Fruit fly (Drosophila melanogaster) whole organism, embryonic: ENCODE measurements around the gene Prat2.
A peak's percentile ranks its signal among the peaks of the same experiment; 100 is the strongest.

ENCODE experiments used
- Atf-2 ChIP-seq: fragments of 200-800 bp; sonication (Bioruptor generic); optimal IDR thresholded peaks from 2 replicates; lab custom pipeline; 2016; ENCODE audit warnings: missing biosample characterization, missing genetic modification characterization
- Bteb2 ChIP-seq: fragments of 200-800 bp; sonication (Bioruptor generic); optimal IDR thresholded peaks from 2 replicates; lab custom pipeline; 2016; ENCODE audit warnings: missing biosample characterization, missing genetic modification characterization
- CG11398 ChIP-seq: fragments of 200-800 bp; sonication (Bioruptor generic); optimal IDR thresholded peaks from 2 replicates; lab custom pipeline; 2016; ENCODE audit warnings: missing biosample characterization, missing genetic modification characterization
- CG11504 ChIP-seq: fragments of 200-800 bp; sonication (Bioruptor generic); optimal IDR thresholded peaks from 3 replicates; lab custom pipeline; 2019; ENCODE audit warnings: missing biosample characterization, mild to moderate bottlenecking, missing genetic modification characterization, moderate library complexity
- CG12299 ChIP-seq: fragments of 200-800 bp; sonication (Bioruptor generic); optimal IDR thresholded peaks from 2 replicates; lab custom pipeline; 2018; ENCODE audit warnings: missing biosample characterization, mild to moderate bottlenecking, missing genetic modification characterization
- CG15601 ChIP-seq: fragments of 200-800 bp; sonication (Bioruptor generic); optimal IDR thresholded peaks from 3 replicates; lab custom pipeline; 2019; ENCODE audit warnings: missing biosample characterization, mild to moderate bottlenecking, missing genetic modification characterization, moderate library complexity
- CG17328 ChIP-seq: fragments of 200-800 bp; sonication (Bioruptor generic); IDR thresholded peaks from 2 replicates; pipeline ENCODE4 v1.3.6; 2022; ENCODE audit warnings: missing biosample characterization, missing genetic modification characterization
- CG17359 ChIP-seq: fragments of 200-800 bp; sonication (Bioruptor generic); optimal IDR thresholded peaks from 3 replicates; lab custom pipeline; 2018; ENCODE audit warnings: missing biosample characterization, mild to moderate bottlenecking, missing genetic modification characterization, moderate library complexity
- CG17361 ChIP-seq: fragments of 200-800 bp; sonication (Bioruptor generic); IDR thresholded peaks from 3 replicates; pipeline ENCODE4 v1.3.6; 2022; ENCODE audit warnings: missing biosample characterization, missing genetic modification characterization
- CG17829 ChIP-seq: fragments of 200-800 bp; optimal IDR thresholded peaks from 2 replicates; lab custom pipeline; 2019; ENCODE audit warnings: missing biosample characterization, mild to moderate bottlenecking, missing genetic modification characterization, moderate library complexity
- CG18476 ChIP-seq: fragments of 200-800 bp; sonication (Bioruptor generic); optimal IDR thresholded peaks from 2 replicates; lab custom pipeline; 2016; ENCODE audit warnings: missing biosample characterization, mild to moderate bottlenecking, missing genetic modification characterization
- CG2678 ChIP-seq: fragments of 200-800 bp; sonication (Bioruptor generic); optimal IDR thresholded peaks from 3 replicates; lab custom pipeline; 2019; ENCODE audit warnings: missing biosample characterization, mild to moderate bottlenecking, missing genetic modification characterization, moderate library complexity
- CG32772 ChIP-seq: fragments of 200-800 bp; sonication (Bioruptor generic); IDR thresholded peaks from 2 replicates; pipeline ENCODE4 v1.3.6; 2022; ENCODE audit warnings: missing biosample characterization, missing genetic modification characterization
- CG3281 ChIP-seq: fragments of 200-800 bp; sonication (Bioruptor generic); optimal IDR thresholded peaks from 3 replicates; lab custom pipeline; 2017; ENCODE audit warnings: missing biosample characterization, mild to moderate bottlenecking, missing genetic modification characterization
- CG8359 ChIP-seq: fragments of 200-800 bp; sonication (Bioruptor generic); optimal IDR thresholded peaks from 2 replicates; lab custom pipeline; 2017; ENCODE audit warnings: missing biosample characterization, mild to moderate bottlenecking, missing genetic modification characterization, borderline replicate concordance
- CG9797 ChIP-seq: fragments of 200-800 bp; sonication (Bioruptor generic); optimal IDR thresholded peaks from 3 replicates; lab custom pipeline; 2018; ENCODE audit warnings: missing biosample characterization, mild to moderate bottlenecking, missing genetic modification characterization
- CG9817 ChIP-seq: fragments of 200-800 bp; sonication (Bioruptor generic); optimal IDR thresholded peaks from 2 replicates; lab custom pipeline; 2018; ENCODE audit warnings: missing biosample characterization, mild to moderate bottlenecking, missing genetic modification characterization, moderate library complexity
- Dfd ChIP-seq, 2 experiments: fragments of >200 bp; optimal IDR thresholded peaks; 2 replicates each; lab custom pipeline; 2017; ENCODE audit warnings: missing biosample characterization in 2 of 2, missing genetic modification characterization in 2 of 2
- Dll ChIP-seq: fragments of 200-800 bp; sonication (Bioruptor generic); IDR thresholded peaks from 4 replicates; pipeline ENCODE4 v1.3.6; 2022; ENCODE audit warnings: missing biosample characterization, missing genetic modification characterization; ENCODE audit not compliant: partially characterized antibody
- Dp ChIP-seq: fragments of 200-800 bp; sonication (Bioruptor generic); optimal IDR thresholded peaks from 2 replicates; lab custom pipeline; 2018; ENCODE audit warnings: missing biosample characterization, mild to moderate bottlenecking, missing genetic modification characterization, moderate library complexity
- E2f2 ChIP-seq: fragments of 200-800 bp; sonication (Bioruptor generic); IDR thresholded peaks from 2 replicates; pipeline ENCODE4 v1.3.6; 2022; ENCODE audit warnings: missing biosample characterization, missing genetic modification characterization
- Hand ChIP-seq: fragments of 200-800 bp; sonication (Bioruptor generic); optimal IDR thresholded peaks from 2 replicates; lab custom pipeline; 2017; ENCODE audit warnings: mild to moderate bottlenecking, missing biosample characterization, missing genetic modification reagents, missing genetic modification characterization
- Hr3 ChIP-seq: fragments of 200-800 bp; sonication (Bioruptor generic); optimal IDR thresholded peaks from 3 replicates; lab custom pipeline; 2016; ENCODE audit warnings: missing biosample characterization, missing genetic modification characterization
- MBD-R2 ChIP-seq: fragments of 200-800 bp; sonication (Bioruptor generic); IDR thresholded peaks from 2 replicates; pipeline ENCODE4 v1.3.6; 2022; ENCODE audit warnings: missing biosample characterization, missing genetic modification characterization
- NC2α ChIP-seq: fragments of 200-800 bp; sonication (Bioruptor generic); optimal IDR thresholded peaks from 2 replicates; lab custom pipeline; 2016; ENCODE audit warnings: missing biosample characterization, missing genetic modification characterization
- NFAT ChIP-seq: fragments of 200-800 bp; sonication (Bioruptor generic); IDR thresholded peaks from 2 replicates; pipeline ENCODE4 v1.3.6; 2022; ENCODE audit warnings: missing biosample characterization, missing genetic modification characterization
- Oli ChIP-seq: fragments of 200-800 bp; sonication (Bioruptor generic); optimal IDR thresholded peaks from 2 replicates; lab custom pipeline; 2018; ENCODE audit warnings: missing biosample characterization, mild to moderate bottlenecking, missing genetic modification characterization, moderate library complexity
- Sry-δ ChIP-seq: fragments of 200-800 bp; sonication (Bioruptor generic); optimal IDR thresholded peaks from 2 replicates; lab custom pipeline; 2016; ENCODE audit warnings: missing biosample characterization, missing genetic modification characterization
- btn ChIP-seq: fragments of 200-800 bp; sonication (Bioruptor generic); optimal IDR thresholded peaks from 2 replicates; lab custom pipeline; 2016; ENCODE audit warnings: missing biosample characterization, missing genetic modification characterization
- cwo ChIP-seq: fragments of 200-800 bp; sonication (Bioruptor generic); optimal IDR thresholded peaks from 3 replicates; lab custom pipeline; 2017; ENCODE audit warnings: missing biosample characterization, missing genetic modification characterization, mild to moderate bottlenecking, moderate library complexity, missing genetic modification reagents
- gfzf ChIP-seq: fragments of 200-800 bp; sonication (Bioruptor generic); optimal IDR thresholded peaks from 2 replicates; lab custom pipeline; 2016; ENCODE audit warnings: missing biosample characterization, mild to moderate bottlenecking, missing genetic modification characterization, moderate library complexity
- her ChIP-seq: fragments of 200-800 bp; sonication (Bioruptor generic); optimal IDR thresholded peaks from 2 replicates; lab custom pipeline; 2016; ENCODE audit warnings: missing biosample characterization, missing genetic modification characterization
- jing ChIP-seq: fragments of 200-800 bp; sonication (Bioruptor generic); optimal IDR thresholded peaks from 2 replicates; lab custom pipeline; 2018; ENCODE audit warnings: missing biosample characterization, mild to moderate bottlenecking, missing genetic modification characterization
- ken ChIP-seq: fragments of 200-800 bp; sonication (Bioruptor generic); IDR thresholded peaks from 3 replicates; pipeline ENCODE4 v1.3.6; 2022; ENCODE audit warnings: missing biosample characterization, missing genetic modification characterization
- klu ChIP-seq: fragments of 200-800 bp; sonication (Bioruptor generic); IDR thresholded peaks from 2 replicates; pipeline ENCODE4 v1.3.6; 2022; ENCODE audit warnings: missing biosample characterization, missing genetic modification characterization
- lola ChIP-seq, 3 experiments: fragments of >200 bp in 2 of 3; fragments of 200-800 bp in 1 of 3; sonication (Bioruptor generic) in 1 of 3; optimal IDR thresholded peaks; 2 replicates each; lab custom pipeline; 2017 to 2019; ENCODE audit warnings: missing biosample characterization in 3 of 3, missing genetic modification characterization in 3 of 3, mild to moderate bottlenecking in 1 of 3, moderate library complexity in 1 of 3
- maf-S ChIP-seq: fragments of 200-800 bp; sonication (Bioruptor generic); optimal IDR thresholded peaks from 2 replicates; lab custom pipeline; 2016; ENCODE audit warnings: missing biosample characterization, missing genetic modification characterization
- mirr ChIP-seq: fragments of 200-800 bp; sonication (Bioruptor generic); optimal IDR thresholded peaks from 3 replicates; lab custom pipeline; 2018; ENCODE audit warnings: missing biosample characterization, mild to moderate bottlenecking, missing genetic modification characterization
- nau ChIP-seq: fragments of 200-800 bp; sonication (Bioruptor generic); optimal IDR thresholded peaks from 3 replicates; lab custom pipeline; 2017; ENCODE audit warnings: missing biosample characterization, mild to moderate bottlenecking, missing genetic modification characterization, missing genetic modification reagents
- onecut ChIP-seq: fragments of 200-800 bp; sonication (Bioruptor generic); IDR thresholded peaks from 2 replicates; pipeline ENCODE4 v1.3.6; 2022; ENCODE audit warnings: missing biosample characterization, missing genetic modification characterization
- pros ChIP-seq: fragments of 200-800 bp; sonication (Bioruptor generic); optimal IDR thresholded peaks from 3 replicates; lab custom pipeline; 2019; ENCODE audit warnings: missing biosample characterization, mild to moderate bottlenecking, missing genetic modification characterization, moderate library complexity
- pum ChIP-seq: fragments of 200-800 bp; sonication (Bioruptor generic); optimal IDR thresholded peaks from 2 replicates; lab custom pipeline; 2016; ENCODE audit warnings: missing biosample characterization, missing genetic modification characterization
- run ChIP-seq: fragments of 200-800 bp; sonication (Bioruptor generic); optimal IDR thresholded peaks from 3 replicates; lab custom pipeline; 2018; ENCODE audit warnings: missing biosample characterization, mild to moderate bottlenecking, missing genetic modification characterization
- sens-2 ChIP-seq: fragments of 200-800 bp; sonication (Bioruptor generic); IDR thresholded peaks from 2 replicates; pipeline ENCODE4 v1.3.6; 2022; ENCODE audit warnings: missing biosample characterization, missing genetic modification characterization
- tin ChIP-seq: fragments of 200-800 bp; sonication (Bioruptor generic); optimal IDR thresholded peaks from 3 replicates; lab custom pipeline; 2016; ENCODE audit warnings: missing biosample characterization, missing genetic modification characterization
- tll ChIP-seq, 2 experiments: fragments of 200-800 bp in 1 of 2; fragments of >200 bp in 1 of 2; sonication (Bioruptor generic) in 1 of 2; optimal IDR thresholded peaks; 2 replicates each; lab custom pipeline; 2017 to 2019; ENCODE audit warnings: missing biosample characterization in 2 of 2, missing genetic modification characterization in 2 of 2, mild to moderate bottlenecking in 1 of 2, moderate library complexity in 1 of 2
- wek ChIP-seq: fragments of 200-800 bp; sonication (Bioruptor generic); optimal IDR thresholded peaks from 3 replicates; lab custom pipeline; 2018; ENCODE audit warnings: missing biosample characterization, mild to moderate bottlenecking, missing genetic modification characterization, moderate library complexity

The Prat2 gene

DNA sequence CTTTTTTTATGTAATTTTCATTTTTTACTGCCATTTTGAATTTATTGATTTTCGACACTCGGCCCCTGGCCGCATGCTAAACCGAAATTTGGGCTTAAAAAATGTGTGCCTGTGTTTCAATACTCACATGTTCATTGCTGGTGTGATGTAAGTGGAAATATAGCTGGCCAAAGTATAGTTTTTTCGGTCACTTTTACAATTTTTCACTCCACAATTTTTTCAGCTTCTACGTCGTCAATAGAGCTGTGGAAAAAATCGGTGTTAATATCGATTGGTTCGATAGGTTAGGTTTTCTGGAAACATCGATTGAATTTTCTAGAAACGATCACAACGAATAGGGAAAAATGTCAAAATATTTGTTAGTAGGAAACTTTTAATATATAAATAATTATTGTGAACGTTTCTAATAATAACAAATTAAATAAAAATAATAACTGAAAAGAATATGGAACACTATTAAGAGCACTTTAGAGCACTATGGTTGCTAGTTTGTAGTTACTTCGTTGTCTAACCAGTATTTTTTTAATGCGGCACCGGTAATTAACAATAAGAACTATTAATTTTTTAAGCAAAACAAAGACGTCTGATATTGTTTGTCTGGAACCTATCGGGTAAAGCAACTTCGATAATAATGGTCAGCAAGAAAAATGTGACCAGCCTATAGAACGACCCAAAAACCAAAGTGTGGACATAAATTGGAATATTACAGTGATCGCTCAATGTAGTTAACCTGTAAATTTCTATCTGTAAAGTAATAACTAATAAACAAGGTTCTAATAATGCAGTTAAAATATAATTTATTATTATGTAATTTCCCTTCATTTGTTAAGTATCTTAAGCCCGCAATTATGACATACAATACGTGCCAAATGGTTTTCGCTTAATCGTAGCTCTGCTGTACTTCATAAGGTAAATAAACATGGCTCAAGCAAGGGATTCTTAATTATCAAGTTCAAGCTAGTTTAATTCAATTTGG, 40.9 kb upstream of the Prat2 start, which contains the start of the genes CG10077 and CG9948 (continued):
- TF ChIP-seq CG8359 (GFP tag; lab: Kevin White, UChicago) (peak; percentile 65), jing (GFP tag; lab: Kevin White, UChicago) (peak; percentile 64), CG3281 (GFP tag; lab: Kevin White, UChicago) (peak; percentile 88), onecut (GFP tag; lab: Robert Waterston, UW) (peak; percentile 96), CG17359 (tag; lab: Kevin White, UChicago) (peak; percentile 91), Oli (tag; lab: Kevin White, UChicago) (peak; percentile 91), CG11398 (GFP tag; lab: Kevin White, UChicago) (no peak), Dll (GFP tag; lab: Robert Waterston, UW) (peak; percentile 85), run (tag; lab: Kevin White, UChicago) (no peak), ken (GFP tag; lab: Robert Waterston, UW) (peak; percentile 86), NC2α (GFP tag; lab: Kevin White, UChicago) (peak; percentile 18), E2f2 (GFP tag; lab: Robert Waterston, UW) (peak; percentile 72), Atf-2 (GFP tag; lab: Kevin White, UChicago) (peak; percentile 64), CG9797 (peak; percentile 45), pum (GFP tag; lab: Kevin White, UChicago) (peak; percentile 66), CG17829 (tag; lab: Kevin White, UChicago) (peak; percentile 90), Dfd (GFP tag; optimal IDR thresholded peaks at IDR 0.05; lab: Kevin White, UChicago) (no peak), CG11504 (peak; percentile 91), wek (GFP tag; lab: Kevin White, UChicago) (peak; percentile 59), CG17361 (GFP tag; lab: Robert Waterston, UW) (peak; percentile 90), klu (peak; percentile 69), CG12299 (tag; lab: Kevin White, UChicago) (peak; percentile 86), sens-2 (GFP tag; lab: Robert Waterston, UW) (peak; percentile 76; the same call in 1 of the 2 replicates), NFAT (GFP tag; lab: Robert Waterston, UW) (peak; percentile 82), CG2678 (tag; lab: Kevin White, UChicago) (peak; percentile 93), Hr3 (GFP tag; lab: Kevin White, UChicago) (peak; percentile 89), CG32772 (GFP tag; lab: Robert Waterston, UW) (peak; percentile 81), cwo (GFP tag; lab: Kevin White, UChicago) (peak; percentile 75), CG9817 (peak; percentile 92), maf-S (GFP tag; lab: Kevin White, UChicago) (peak; percentile 35), mirr (GFP tag; lab: Kevin White, UChicago) (peak; percentile 83), lola (GFP tag; optimal IDR thresholded peaks at IDR 0.05; lab: Kevin White, UChicago) (peak in 1 of 3 experiments; percentile 87), Dp (peak; percentile 11), MBD-R2 (peak; percentile 79), her (GFP tag; lab: Kevin White, UChicago) (peak; percentile 11), CG17328 (GFP tag; lab: Robert Waterston, UW) (peak; percentile 93), CG18476 (GFP tag; lab: Kevin White, UChicago) (peak; percentile 80), Hand (GFP tag; lab: Kevin White, UChicago) (peak; percentile 85), nau (GFP tag; lab: Kevin White, UChicago) (peak; percentile 76), Sry-δ (peak; percentile 80), tll (GFP tag; optimal IDR thresholded peaks at IDR 0.05; lab: Kevin White, UChicago) (no peak), tin (GFP tag; lab: Kevin White, UChicago) (peak; percentile 88), CG15601 (tag; lab: Kevin White, UChicago) (peak; percentile 86), pros (GFP tag; lab: Kevin White, UChicago) (peak; percentile 63), gfzf (GFP tag; lab: Kevin White, UChicago) (peak; percentile 71), btn (GFP tag; lab: Kevin White, UChicago) (no peak), Bteb2 (GFP tag; lab: Kevin White, UChicago) (peak; percentile 37)
